Fruit fly (Drosophila melanogaster): ENCODE measurements around the gene Dph4.

Dph4 gene

DNA sequence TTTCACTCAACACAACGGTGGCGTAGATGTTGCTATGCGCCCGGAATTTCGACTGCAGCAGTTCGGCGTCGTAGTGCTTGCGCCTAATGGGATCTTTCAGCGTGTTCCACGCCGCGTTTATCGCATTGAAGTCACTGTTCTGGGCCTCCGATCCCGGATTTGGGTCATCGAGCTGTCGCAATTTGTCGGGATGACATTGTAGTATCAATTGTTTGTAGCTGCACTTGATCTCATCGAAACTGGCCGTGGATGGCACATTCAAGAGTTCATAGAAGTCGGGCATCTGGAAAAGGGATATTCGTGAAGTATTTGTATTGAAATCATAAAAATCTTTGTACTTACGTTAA is 1.5 kb downstream of the Dph4 start:
- TF ChIP-seq CG11398 (GFP tag; optimal IDR thresholded peaks at IDR 0.05) (no peak), chn (GFP tag; optimal IDR thresholded peaks at IDR 0.05) (no peak), CG12236 (GFP tag; optimal IDR thresholded peaks at IDR 0.05) (no peak), CG12299 (tag; optimal IDR thresholded peaks at IDR 0.05) (no peak), rib (GFP tag; IDR thresholded peaks at IDR 0.05) (0 out of 2 replicates have a peak, but pooled peaks have one; percentile 41), CG42726 (GFP tag; IDR thresholded peaks at IDR 0.05; ENCODE audit: partially characterized antibody) (0 out of 2 replicates have a peak, but pooled peaks have one; percentile 0), sens-2 (GFP tag; IDR thresholded peaks at IDR 0.05) (no peak), CG2199 (GFP tag; IDR thresholded peaks at IDR 0.05) (0 out of 3 replicates have a peak, but pooled peaks have one; percentile 32), zf30C (GFP tag; optimal IDR thresholded peaks at IDR 0.05) (no peak)

DNA sequence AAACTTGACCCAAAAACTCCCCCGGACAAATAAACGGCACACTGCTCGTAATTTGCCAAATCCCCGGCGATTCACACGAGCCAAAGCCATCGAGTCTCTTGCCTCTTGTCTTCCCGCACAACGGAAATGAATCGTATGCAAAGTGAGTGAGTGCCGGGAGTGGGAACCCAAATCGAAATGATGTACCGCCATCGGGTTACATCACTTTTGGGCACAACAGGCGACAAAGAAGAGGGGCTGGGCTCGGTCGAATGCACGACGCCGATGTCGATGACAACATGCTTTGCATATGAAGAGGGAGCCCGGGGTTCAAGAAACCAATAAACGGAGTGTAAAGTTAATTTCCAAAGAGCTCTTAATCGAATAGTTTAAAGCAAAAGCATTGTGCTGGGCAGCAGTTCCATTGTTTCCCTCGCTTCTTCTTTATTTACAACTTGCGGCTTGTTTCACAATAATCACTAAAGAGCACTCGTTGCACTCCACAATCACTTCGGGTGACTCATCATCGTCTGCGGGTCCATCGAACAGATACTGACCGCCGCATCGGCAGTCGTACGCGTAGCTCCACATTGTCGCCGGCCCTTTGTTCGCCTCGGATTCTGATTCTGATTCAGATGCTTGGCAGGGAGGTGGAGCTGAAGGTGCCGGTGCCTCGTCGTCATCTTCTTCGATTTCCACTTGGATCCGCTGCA is 2.1 kb downstream of the Dph4 start:
- TF ChIP-seq mam (GFP tag; optimal IDR thresholded peaks at IDR 0.05) = no peak
- TF ChIP-seq CG17568 (GFP tag; optimal IDR thresholded peaks at IDR 0.05) = no peak
- peak; percentile 70; the same call in 1 of the 2 replicates for TF ChIP-seq vvl (GFP tag; IDR thresholded peaks at IDR 0.05)
- no peak for TF ChIP-seq Tbp (GFP tag; optimal IDR thresholded peaks at IDR 0.05)
- TF ChIP-seq CG14860 (GFP tag; IDR thresholded peaks at IDR 0.05; ENCODE audit: partially characterized antibody) = 0 out of 3 replicates have a peak, but pooled peaks have one; percentile 19
- TF ChIP-seq lbe (GFP tag; optimal IDR thresholded peaks at IDR 0.05) = no peak
- no peak for TF ChIP-seq CG7786 (GFP tag; optimal IDR thresholded peaks at IDR 0.05)
- TF ChIP-seq chm (GFP tag; IDR thresholded peaks at IDR 0.05) = 0 out of 2 replicates have a peak, but pooled peaks have one; percentile 9
- no peak for TF ChIP-seq HLH4C (GFP tag; IDR thresholded peaks at IDR 0.05; ENCODE audit: partially characterized antibody)
- TF ChIP-seq nom (GFP tag; optimal IDR thresholded peaks at IDR 0.05) = peak; percentile 95
- no peak for TF ChIP-seq D19B (GFP tag; optimal IDR thresholded peaks at IDR 0.05)
- no peak for TF ChIP-seq nau (GFP tag; optimal IDR thresholded peaks at IDR 0.05)
- TF ChIP-seq CG2875 (GFP tag; optimal IDR thresholded peaks at IDR 0.05) = no peak
- TF ChIP-seq ATbp (GFP tag; optimal IDR thresholded peaks at IDR 0.05) = no peak
- TF ChIP-seq sc (optimal IDR thresholded peaks at IDR 0.05) = no peak
- no peak for TF ChIP-seq sc (GFP tag; optimal IDR thresholded peaks at IDR 0.05)
- no peak for TF ChIP-seq NK7.1 (GFP tag; optimal IDR thresholded peaks at IDR 0.05)
- no peak for TF ChIP-seq unpg (GFP tag; optimal IDR thresholded peaks at IDR 0.05)
- TF ChIP-seq Rfx (GFP tag; IDR thresholded peaks at IDR 0.05) = no peak
- TF ChIP-seq CG1529 (GFP tag; optimal IDR thresholded peaks at IDR 0.05) = no peak
- TF ChIP-seq Sry-δ (GFP tag; optimal IDR thresholded peaks at IDR 0.05) = no peak
- no peak for TF ChIP-seq Blimp-1 (GFP tag; optimal IDR thresholded peaks at IDR 0.05)
- no peak for TF ChIP-seq CG8290 (GFP tag; optimal IDR thresholded peaks at IDR 0.05)
- TF ChIP-seq CG8290 (tag; optimal IDR thresholded peaks at IDR 0.05) = no peak
- peak; percentile 43 for TF ChIP-seq kni (GFP tag; optimal IDR thresholded peaks at IDR 0.05)
- 0 out of 2 replicates have a peak, but pooled peaks have one; percentile 19 for TF ChIP-seq CG42726 (GFP tag; IDR thresholded peaks at IDR 0.05; ENCODE audit: partially characterized antibody)
- TF ChIP-seq gce (GFP tag; IDR thresholded peaks at IDR 0.05) = no peak
- TF ChIP-seq BtbVII (GFP tag; optimal IDR thresholded peaks at IDR 0.05) = no peak
- no peak for TF ChIP-seq sens-2 (GFP tag; IDR thresholded peaks at IDR 0.05)
- no peak for TF ChIP-seq Dll (GFP tag; IDR thresholded peaks at IDR 0.05; ENCODE audit: partially characterized antibody)
- peak; percentile 23 for TF ChIP-seq sens (GFP tag)
- no peak for TF ChIP-seq sd (tag; optimal IDR thresholded peaks at IDR 0.05)
- TF ChIP-seq sisA (GFP tag; IDR thresholded peaks at IDR 0.05) = no peak
- TF ChIP-seq Stat92E (GFP tag; optimal IDR thresholded peaks at IDR 0.05) = no peak
- peak; percentile 41 for TF ChIP-seq CG12769 (tag; optimal IDR thresholded peaks at IDR 0.05)
- no peak for TF ChIP-seq CG9215 (GFP tag; IDR thresholded peaks at IDR 0.05)
- TF ChIP-seq CG17328 (GFP tag; IDR thresholded peaks at IDR 0.05) = no peak
- no peak for TF ChIP-seq ase (GFP tag; IDR thresholded peaks at IDR 0.05)
- TF ChIP-seq CG6654 (GFP tag; optimal IDR thresholded peaks at IDR 0.05) = no peak
- TF ChIP-seq schlank (tag; optimal IDR thresholded peaks at IDR 0.05) = no peak
- TF ChIP-seq Neu2 (GFP tag; optimal IDR thresholded peaks at IDR 0.05; ENCODE audit: borderline replicate concordance) = no peak
